Fruit fly (Drosophila melanogaster) whole organism: ENCODE measurements around the gene salr.

Experiments
- CG8478 ChIP-seq: fragments of >200 bp; optimal IDR thresholded peaks from 2 replicates; lab custom pipeline; 2018; ENCODE audit warnings: inconsistent platforms
- pan ChIP-seq: fragments of >200 bp; optimal IDR thresholded peaks from 2 replicates; lab custom pipeline; 2017
- psq ChIP-seq: fragments of >200 bp; optimal IDR thresholded peaks from 2 replicates; lab custom pipeline; 2017

- TF ChIP-seq CG8478 (no peak), pan (no peak), psq (lab: Kevin White, UChicago) (no peak)
These were observed 27.8 kb downstream of the salr start for dm6 chr2L:11386379-11387017.
